Fruit fly (Drosophila melanogaster): ENCODE data around the gene RasGAP1.

The RasGAP1 gene

dm6 chr3L:9859624-9860023, 4.5 kb upstream of the RasGAP1 start, which contains the start of gene CG10809 (continued):
- TF ChIP-seq gce (GFP tag; IDR thresholded peaks at IDR 0.05): no peak
- TF ChIP-seq E2f1 (GFP tag; IDR thresholded peaks at IDR 0.05): no peak
- TF ChIP-seq NC2β (GFP tag; optimal IDR thresholded peaks at IDR 0.05): peak; percentile 37
- TF ChIP-seq hb (GFP tag; IDR thresholded peaks at IDR 0.05; ENCODE audit: partially characterized antibody): peak; percentile 81
- no peak for TF ChIP-seq CG6689 (GFP tag; IDR thresholded peaks at IDR 0.05)
- TF ChIP-seq Scr (GFP tag; IDR thresholded peaks at IDR 0.05; ENCODE audit: partially characterized antibody): peak; percentile 94
- peak; percentile 92 for TF ChIP-seq CG34224 (GFP tag; IDR thresholded peaks at IDR 0.05; ENCODE audit: partially characterized antibody)
- peak; percentile 63 for TF ChIP-seq nerfin-1 (tag; optimal IDR thresholded peaks at IDR 0.05)
- TF ChIP-seq dmrt11E (tag; optimal IDR thresholded peaks at IDR 0.05): peak; percentile 48
- TF ChIP-seq lbe (GFP tag; optimal IDR thresholded peaks at IDR 0.05): peak; percentile 45
- TF ChIP-seq Pdp1 (GFP tag; optimal IDR thresholded peaks at IDR 0.05): peak in 1 of 2 experiments; percentile 33
- peak; percentile 69 for TF ChIP-seq CHES-1-like (GFP tag; optimal IDR thresholded peaks at IDR 0.05)
- no peak for TF ChIP-seq CG17568 (GFP tag; optimal IDR thresholded peaks at IDR 0.05)
- TF ChIP-seq CG9932 (GFP tag; IDR thresholded peaks at IDR 0.05): peak; percentile 72
- peak; percentile 56; the same call in 2 of the 3 replicates for TF ChIP-seq CG17361 (GFP tag; IDR thresholded peaks at IDR 0.05)
- TF ChIP-seq prd (optimal IDR thresholded peaks at IDR 0.05): no peak
- TF ChIP-seq prd (GFP tag; IDR thresholded peaks at IDR 0.05): peak; percentile 37; the same call in 1 of the 3 replicates
- peak; percentile 43 for TF ChIP-seq grau (tag; optimal IDR thresholded peaks at IDR 0.05)
- TF ChIP-seq amos (GFP tag; IDR thresholded peaks at IDR 0.05; ENCODE audit: partially characterized antibody): peak; percentile 96
- TF ChIP-seq CG9817 (tag; optimal IDR thresholded peaks at IDR 0.05): no peak
- TF ChIP-seq CG10209 (GFP tag; optimal IDR thresholded peaks at IDR 0.05): no peak
- peak; percentile 49 for TF ChIP-seq Myb (GFP tag; optimal IDR thresholded peaks at IDR 0.05)
- peak; percentile 11 for TF ChIP-seq mam (GFP tag; optimal IDR thresholded peaks at IDR 0.05)
- peak; percentile 59 for TF ChIP-seq Dp (GFP tag; optimal IDR thresholded peaks at IDR 0.05)
- peak; percentile 80 for TF ChIP-seq trem (tag; optimal IDR thresholded peaks at IDR 0.05)
- no peak for TF ChIP-seq tio (GFP tag; optimal IDR thresholded peaks at IDR 0.05)
- peak; percentile 28; the same call in 1 of the 3 replicates for TF ChIP-seq Dbx (GFP tag; IDR thresholded peaks at IDR 0.05)
- TF ChIP-seq Bgb (GFP tag; IDR thresholded peaks at IDR 0.05; ENCODE audit: partially characterized antibody): peak; percentile 93
- TF ChIP-seq CG8924 (tag; optimal IDR thresholded peaks at IDR 0.05): peak; percentile 64
- TF ChIP-seq ro (GFP tag; IDR thresholded peaks at IDR 0.05): no peak
- TF ChIP-seq CG13894 (tag; optimal IDR thresholded peaks at IDR 0.05): peak; percentile 32
- no peak for TF ChIP-seq pita (GFP tag; optimal IDR thresholded peaks at IDR 0.05)
- peak; percentile 34 for TF ChIP-seq bcd (GFP tag; optimal IDR thresholded peaks at IDR 0.05)
- TF ChIP-seq Elba2 (GFP tag; optimal IDR thresholded peaks at IDR 0.05): peak; percentile 49
- TF ChIP-seq Mes4 (GFP tag; optimal IDR thresholded peaks at IDR 0.05): peak; percentile 6
- peak; percentile 49 for TF ChIP-seq zen (tag; optimal IDR thresholded peaks at IDR 0.05)
- TF ChIP-seq kni (GFP tag; optimal IDR thresholded peaks at IDR 0.05): no peak
- peak; percentile 89 for TF ChIP-seq tna (GFP tag; IDR thresholded peaks at IDR 0.05; ENCODE audit: partially characterized antibody)
- TF ChIP-seq CG2889 (GFP tag; IDR thresholded peaks at IDR 0.05): no peak
- TF ChIP-seq CG13287 (GFP tag; IDR thresholded peaks at IDR 0.05; ENCODE audit: partially characterized antibody): peak; percentile 95
- peak; percentile 20 for TF ChIP-seq CG1792 (GFP tag; optimal IDR thresholded peaks at IDR 0.05)
- TF ChIP-seq CG17829 (tag; optimal IDR thresholded peaks at IDR 0.05): peak; percentile 42
- peak; percentile 20 for TF ChIP-seq pho (GFP tag; optimal IDR thresholded peaks at IDR 0.05)
- peak; percentile 55 for TF ChIP-seq Ets97D (GFP tag; optimal IDR thresholded peaks at IDR 0.05)
- TF ChIP-seq CG15514 (GFP tag; optimal IDR thresholded peaks at IDR 0.05): peak; percentile 87
- TF ChIP-seq Xrp1 (GFP tag; IDR thresholded peaks at IDR 0.05): peak; percentile 21; the same call in 1 of the 2 replicates
- TF ChIP-seq CG9876 (GFP tag; optimal IDR thresholded peaks at IDR 0.05): peak; percentile 33
- peak; percentile 52; the same call in 1 of the 2 replicates for TF ChIP-seq slbo (GFP tag; IDR thresholded peaks at IDR 0.05)
- TF ChIP-seq CG13424 (tag; optimal IDR thresholded peaks at IDR 0.05): peak; percentile 16
- TF ChIP-seq sug (tag; optimal IDR thresholded peaks at IDR 0.05): peak; percentile 46

All from whole organism, embryonic.